Fruit fly (Drosophila melanogaster): ENCODE data around the gene mrn.

mrn gene

dm6 chr3L:15587445-15588381 lies 7.4 kb upstream of the mrn start, which contains the start of gene CG7656 (continued):
- peak; percentile 25 for TF ChIP-seq CG13894 (tag; optimal IDR thresholded peaks at IDR 0.05)
- TF ChIP-seq CG10565 (GFP tag; optimal IDR thresholded peaks at IDR 0.05): no peak
- TF ChIP-seq wdn (GFP tag; IDR thresholded peaks at IDR 0.05): peak; percentile 65
- TF ChIP-seq nerfin-2 (GFP tag; IDR thresholded peaks at IDR 0.05; ENCODE audit: partially characterized antibody): no peak
- peak; percentile 31; the same call in 1 of the 3 replicates for TF ChIP-seq H15 (GFP tag; IDR thresholded peaks at IDR 0.05)
- peak; percentile 75 for TF ChIP-seq CG32532 (GFP tag; IDR thresholded peaks at IDR 0.05)
- peak; percentile 39; the same call in 1 of the 2 replicates for TF ChIP-seq bowl (GFP tag; IDR thresholded peaks at IDR 0.05)
- TF ChIP-seq Scr (GFP tag; IDR thresholded peaks at IDR 0.05; ENCODE audit: partially characterized antibody): peak; percentile 12; the same call in 1 of the 2 replicates
- TF ChIP-seq Optix (GFP tag; IDR thresholded peaks at IDR 0.05): peak; percentile 48; the same call in 2 of the 3 replicates
- peak; percentile 54 for TF ChIP-seq CG17802 (tag; optimal IDR thresholded peaks at IDR 0.05)
- TF ChIP-seq cad (GFP tag; optimal IDR thresholded peaks at IDR 0.05): no peak
- TF ChIP-seq CG16815 (GFP tag; optimal IDR thresholded peaks at IDR 0.05): peak; percentile 47
- peak; percentile 63 for TF ChIP-seq luna (GFP tag; optimal IDR thresholded peaks at IDR 0.05)
- TF ChIP-seq CG4707 (GFP tag; optimal IDR thresholded peaks at IDR 0.05): peak; percentile 52
- peak; percentile 73 for TF ChIP-seq CG12942 (GFP tag; optimal IDR thresholded peaks at IDR 0.05)
- peak; percentile 22 for TF ChIP-seq CG10209 (GFP tag; optimal IDR thresholded peaks at IDR 0.05)
- no peak for TF ChIP-seq knrl (GFP tag; IDR thresholded peaks at IDR 0.05; ENCODE audit: partially characterized antibody)
- peak in 1 of 2 experiments; percentile 57 for TF ChIP-seq Trl (optimal IDR thresholded peaks at IDR 0.05)
- peak; percentile 93 for TF ChIP-seq Trl (GFP tag; optimal IDR thresholded peaks at IDR 0.05)
- TF ChIP-seq CG15514 (GFP tag; optimal IDR thresholded peaks at IDR 0.05): peak; percentile 42
- TF ChIP-seq CrebB (tag; optimal IDR thresholded peaks at IDR 0.05): peak; percentile 9
- peak; percentile 100 for TF ChIP-seq CG7928 (GFP tag; optimal IDR thresholded peaks at IDR 0.05)
- peak; percentile 76 for TF ChIP-seq her (GFP tag; optimal IDR thresholded peaks at IDR 0.05)
- TF ChIP-seq Dip2 (GFP tag; IDR thresholded peaks at IDR 0.05): no peak
- no peak for TF ChIP-seq Dref (GFP tag; IDR thresholded peaks at IDR 0.05)
- TF ChIP-seq Drgx (GFP tag; IDR thresholded peaks at IDR 0.05): peak; percentile 62
- peak; percentile 58 for TF ChIP-seq CG1024 (GFP tag; IDR thresholded peaks at IDR 0.05)
- peak; percentile 86 for TF ChIP-seq Xbp1 (GFP tag; optimal IDR thresholded peaks at IDR 0.05)
- TF ChIP-seq Bteb2 (GFP tag; optimal IDR thresholded peaks at IDR 0.05): peak; percentile 2
- TF ChIP-seq dpn (GFP tag; optimal IDR thresholded peaks at IDR 0.05): peak; percentile 68 to 78
- no peak for TF ChIP-seq Meics (GFP tag; optimal IDR thresholded peaks at IDR 0.05)
- TF ChIP-seq Doc3 (GFP tag; IDR thresholded peaks at IDR 0.05; ENCODE audit: partially characterized antibody): 0 out of 3 replicates have a peak, but pooled peaks have one; percentile 22
- peak; percentile 84 for TF ChIP-seq B-H2 (GFP tag; optimal IDR thresholded peaks at IDR 0.05)
- peak; percentile 68 for TF ChIP-seq Dad (GFP tag; optimal IDR thresholded peaks at IDR 0.05)
- TF ChIP-seq da (GFP tag; optimal IDR thresholded peaks at IDR 0.05): peak; percentile 43
- peak; percentile 74 for TF ChIP-seq CG11247 (GFP tag; IDR thresholded peaks at IDR 0.05)
- peak; percentile 56 for TF ChIP-seq ftz-f1 (GFP tag; optimal IDR thresholded peaks at IDR 0.05)
- TF ChIP-seq CG4282 (GFP tag; optimal IDR thresholded peaks at IDR 0.05): peak; percentile 58
- TF ChIP-seq pnt (GFP tag; optimal IDR thresholded peaks at IDR 0.05): peak; percentile 80
- no peak for TF ChIP-seq CG17568 (GFP tag; optimal IDR thresholded peaks at IDR 0.05)
- 0 out of 4 replicates have a peak, but pooled peaks have one; percentile 72 for TF ChIP-seq chinmo (GFP tag; IDR thresholded peaks at IDR 0.05; ENCODE audit: partially characterized antibody)
- peak; percentile 62 for TF ChIP-seq sisA (GFP tag; IDR thresholded peaks at IDR 0.05)
- no peak for TF ChIP-seq Eip74EF (GFP tag; optimal IDR thresholded peaks at IDR 0.05)
- peak; percentile 61 for TF ChIP-seq ranshi (GFP tag; IDR thresholded peaks at IDR 0.05)
- TF ChIP-seq kay (GFP tag; optimal IDR thresholded peaks at IDR 0.05): peak; percentile 74
- peak; percentile 75 for TF ChIP-seq shn (GFP tag; optimal IDR thresholded peaks at IDR 0.05)
- TF ChIP-seq dmrt99B (tag; optimal IDR thresholded peaks at IDR 0.05): peak; percentile 50
- peak; percentile 2 for TF ChIP-seq fd102C (GFP tag; optimal IDR thresholded peaks at IDR 0.05)

Measured in whole organism, embryonic.